Worm (Caenorhabditis elegans) whole organism, L1 larva: ENCODE data around the gene pqn-16.
A peak's percentile ranks its signal among the peaks of the same experiment; 100 is the strongest.

Experiments used
- C16A3.4 ChIP-seq: fragments of 150-350 bp; optimal IDR thresholded peaks from 2 replicates; lab custom pipeline; 2014; ENCODE audit warnings: missing biosample characterization, missing genetic modification characterization
- aha-1 ChIP-seq: fragments of 150-350 bp; optimal IDR thresholded peaks from 2 replicates; lab custom pipeline; 2014; ENCODE audit warnings: missing biosample characterization, missing genetic modification characterization
- alr-1 ChIP-seq: fragments of 200-800 bp; sonication (Bioruptor generic); optimal IDR thresholded peaks from 2 replicates; lab custom pipeline; 2018; ENCODE audit warnings: borderline replicate concordance, mild to moderate bottlenecking, missing genetic modification characterization, missing compliant biosample characterization
- ama-1 ChIP-seq: fragments of 150-350 bp; optimal IDR thresholded peaks from 2 replicates; lab custom pipeline; 2014
- blmp-1 ChIP-seq: fragments of 150-350 bp; optimal IDR thresholded peaks from 2 replicates; lab custom pipeline; 2014; ENCODE audit warnings: missing biosample characterization, missing genetic modification characterization
- ceh-63 ChIP-seq: fragments of 200-800 bp; sonication (Bioruptor generic); optimal IDR thresholded peaks from 2 replicates; lab custom pipeline; 2018; ENCODE audit warnings: mild to moderate bottlenecking, missing genetic modification characterization, missing compliant biosample characterization
- ceh-8 ChIP-seq: fragments of 200-800 bp; sonication (Bioruptor generic); optimal IDR thresholded peaks from 2 replicates; lab custom pipeline; 2018; ENCODE audit warnings: mild to moderate bottlenecking, missing genetic modification characterization, moderate library complexity, missing compliant biosample characterization
- ceh-82 ChIP-seq, 3 experiments: fragments of 150-350 bp in 1 of 3; sonication (generic microtip) in 2 of 3; optimal IDR thresholded peaks; 2 replicates each; lab custom pipeline; 2014 to 2017; ENCODE audit warnings: missing biosample characterization in 3 of 3, missing genetic modification characterization in 3 of 3
- ceh-90 ChIP-seq: sonication (generic microtip); optimal IDR thresholded peaks from 2 replicates; lab custom pipeline; 2016; ENCODE audit warnings: missing genetic modification characterization, missing compliant biosample characterization
- ces-1 ChIP-seq: fragments of 150-350 bp; optimal IDR thresholded peaks from 2 replicates; lab custom pipeline; 2014; ENCODE audit warnings: missing biosample characterization, missing genetic modification reagents, missing genetic modification characterization
- dpl-1 ChIP-seq, 3 experiments: fragments of 150-350 bp in 2 of 3; sonication (generic microtip) in 1 of 3; optimal IDR thresholded peaks; 2 replicates each; lab custom pipeline; 2014 to 2017; ENCODE audit warnings: missing biosample characterization in 3 of 3, missing genetic modification characterization in 3 of 3, missing genetic modification reagents in 3 of 3
- dsc-1 ChIP-seq: sonication (generic microtip); optimal IDR thresholded peaks from 2 replicates; lab custom pipeline; 2016; ENCODE audit warnings: mild to moderate bottlenecking, missing genetic modification characterization, missing compliant biosample characterization
- efl-1 ChIP-seq, 4 experiments: fragments of 150-350 bp; optimal IDR thresholded peaks in 3 of 4; peaks in 1 of 4; 1 replicate in 1 of 4; 2 replicates in 3 of 4; lab custom pipeline; 2014; ENCODE audit warnings: missing biosample characterization in 2 of 4, missing genetic modification characterization in 2 of 4, missing genetic modification reagents in 2 of 4
- egl-27 ChIP-seq, 2 experiments: fragments of 150-350 bp in 1 of 2; sonication (generic microtip); optimal IDR thresholded peaks; 3 replicates each; lab custom pipeline; 2017 to 2018; ENCODE audit warnings: missing biosample characterization in 2 of 2, missing genetic modification characterization in 2 of 2, missing genetic modification reagents in 2 of 2
- elt-3 ChIP-seq, 6 experiments: fragments of 150-350 bp in 1 of 6; sonication (generic microtip); optimal IDR thresholded peaks; 2 replicates each; lab custom pipeline; 2017 to 2018; ENCODE audit warnings: missing biosample characterization in 6 of 6, missing genetic modification characterization in 6 of 6, inconsistent platforms in 1 of 6
- fkh-8 ChIP-seq: sonication (generic microtip); optimal IDR thresholded peaks from 2 replicates; lab custom pipeline; 2016; ENCODE audit warnings: mild to moderate bottlenecking, missing genetic modification characterization, missing compliant biosample characterization
- fos-1 ChIP-seq: fragments of 150-350 bp; optimal IDR thresholded peaks from 2 replicates; lab custom pipeline; 2014; ENCODE audit warnings: missing biosample characterization, missing genetic modification characterization
- hpl-2 ChIP-seq: fragments of 150-350 bp; optimal IDR thresholded peaks from 2 replicates; lab custom pipeline; 2014; ENCODE audit warnings: missing biosample characterization, missing genetic modification reagents, missing genetic modification characterization
- lin-13 ChIP-seq: fragments of 150-350 bp; optimal IDR thresholded peaks from 2 replicates; lab custom pipeline; 2014; ENCODE audit warnings: missing biosample characterization, missing genetic modification reagents, missing genetic modification characterization
- lin-14 ChIP-seq: fragments of 200-800 bp; sonication (Bioruptor generic); optimal IDR thresholded peaks from 2 replicates; lab custom pipeline; 2018; ENCODE audit warnings: mild to moderate bottlenecking, missing genetic modification characterization, moderate library complexity, missing compliant biosample characterization
- lin-15B ChIP-seq: fragments of 150-350 bp; sonication (generic microtip); optimal IDR thresholded peaks from 3 replicates; lab custom pipeline; 2014; ENCODE audit warnings: missing biosample characterization, missing genetic modification characterization
- lin-35 ChIP-seq, 2 experiments: fragments of 150-350 bp; optimal IDR thresholded peaks; 2 replicates each; lab custom pipeline; 2014; ENCODE audit warnings: missing biosample characterization in 2 of 2, missing genetic modification characterization in 2 of 2, missing genetic modification reagents in 2 of 2
- lin-39 ChIP-seq: fragments of 150-350 bp; optimal IDR thresholded peaks from 2 replicates; lab custom pipeline; 2014; ENCODE audit warnings: missing biosample characterization, missing genetic modification reagents, missing genetic modification characterization
- lir-3 ChIP-seq: sonication (generic microtip); optimal IDR thresholded peaks from 2 replicates; lab custom pipeline; 2016; ENCODE audit warnings: mild to moderate bottlenecking, missing genetic modification characterization, moderate library complexity, missing compliant biosample characterization; ENCODE audit not compliant: poor library complexity
- lsy-2 ChIP-seq, 2 experiments: fragments of 150-350 bp; optimal IDR thresholded peaks; 2 replicates each; lab custom pipeline; 2014; ENCODE audit warnings: missing biosample characterization in 2 of 2, missing genetic modification characterization in 2 of 2
- mdl-1 ChIP-seq, 2 experiments: fragments of 150-350 bp; optimal IDR thresholded peaks; 2 replicates each; lab custom pipeline; 2014 to 2017; ENCODE audit warnings: missing biosample characterization in 2 of 2, missing genetic modification characterization in 2 of 2, inconsistent platforms in 1 of 2
- mep-1 ChIP-seq: fragments of 150-350 bp; optimal IDR thresholded peaks from 2 replicates; lab custom pipeline; 2014; ENCODE audit warnings: missing biosample characterization, missing genetic modification characterization
- nhr-20 ChIP-seq: sonication (generic microtip); optimal IDR thresholded peaks from 2 replicates; lab custom pipeline; 2016; ENCODE audit warnings: mild to moderate bottlenecking, missing genetic modification characterization, missing compliant biosample characterization
- nhr-28 ChIP-seq: fragments of 150-350 bp; optimal IDR thresholded peaks from 2 replicates; lab custom pipeline; 2014; ENCODE audit warnings: missing biosample characterization, missing genetic modification characterization
- nhr-47 ChIP-seq: sonication (generic microtip); optimal IDR thresholded peaks from 2 replicates; lab custom pipeline; 2016; ENCODE audit warnings: mild to moderate bottlenecking, missing genetic modification characterization, moderate library complexity, missing compliant biosample characterization
- nhr-71 ChIP-seq: sonication (generic microtip); optimal IDR thresholded peaks from 2 replicates; lab custom pipeline; 2016; ENCODE audit warnings: mild to moderate bottlenecking, missing genetic modification characterization, moderate library complexity, missing compliant biosample characterization
- nhr-84 ChIP-seq: sonication (generic microtip); optimal IDR thresholded peaks from 2 replicates; lab custom pipeline; 2017; ENCODE audit warnings: missing biosample characterization, missing genetic modification characterization
- nhr-85 ChIP-seq: sonication (generic microtip); peaks from one replicate; lab custom pipeline; 2016; ENCODE audit warnings: missing genetic modification characterization, inconsistent platforms, missing compliant biosample characterization
- pax-3 ChIP-seq: fragments of 200-800 bp; sonication (Bioruptor generic); optimal IDR thresholded peaks from 2 replicates; lab custom pipeline; 2018; ENCODE audit warnings: mild to moderate bottlenecking, missing genetic modification characterization, moderate library complexity, missing compliant biosample characterization
- pqm-1 ChIP-seq: sonication (generic microtip); optimal IDR thresholded peaks from 3 replicates; lab custom pipeline; 2017; ENCODE audit warnings: missing biosample characterization, missing genetic modification characterization
- rnt-1 ChIP-seq: sonication (generic microtip); optimal IDR thresholded peaks from 2 replicates; lab custom pipeline; 2016; ENCODE audit warnings: mild to moderate bottlenecking, missing genetic modification characterization, moderate library complexity, missing compliant biosample characterization
- skn-1 ChIP-seq: fragments of 150-350 bp; optimal IDR thresholded peaks from 2 replicates; lab custom pipeline; 2014; ENCODE audit warnings: missing biosample characterization, missing genetic modification characterization
- snpc-4 ChIP-seq: fragments of 150-350 bp; optimal IDR thresholded peaks from 2 replicates; lab custom pipeline; 2014; ENCODE audit warnings: missing biosample characterization, missing genetic modification characterization
- snu-23 ChIP-seq: sonication (generic microtip); optimal IDR thresholded peaks from 2 replicates; lab custom pipeline; 2016; ENCODE audit warnings: missing genetic modification characterization, missing compliant biosample characterization
- sup-37 ChIP-seq: fragments of 200-800 bp; sonication (Bioruptor generic); optimal IDR thresholded peaks from 2 replicates; lab custom pipeline; 2018; ENCODE audit warnings: mild to moderate bottlenecking, missing genetic modification characterization, missing compliant biosample characterization
- swsn-7 ChIP-seq: sonication (generic microtip); optimal IDR thresholded peaks from 2 replicates; lab custom pipeline; 2016; ENCODE audit warnings: missing genetic modification characterization, missing compliant biosample characterization
- tbx-2 ChIP-seq: sonication (generic microtip); optimal IDR thresholded peaks from 2 replicates; lab custom pipeline; 2016; ENCODE audit warnings: missing genetic modification characterization, missing compliant biosample characterization
- unc-30 ChIP-seq: sonication (generic microtip); optimal IDR thresholded peaks from 2 replicates; lab custom pipeline; 2017; ENCODE audit warnings: missing biosample characterization, missing genetic modification characterization
- vab-15 ChIP-seq: sonication (generic microtip); optimal IDR thresholded peaks from 2 replicates; lab custom pipeline; 2017; ENCODE audit warnings: missing genotype, mild to moderate bottlenecking, missing genetic modification characterization, missing compliant biosample characterization
- xbp-1 ChIP-seq: sonication (generic microtip); optimal IDR thresholded peaks from 2 replicates; lab custom pipeline; 2016; ENCODE audit warnings: missing genetic modification characterization, missing compliant biosample characterization
- zag-1 ChIP-seq: fragments of 150-350 bp; optimal IDR thresholded peaks from 2 replicates; lab custom pipeline; 2014; ENCODE audit warnings: missing biosample characterization, missing genetic modification characterization

pqn-16 gene

DNA sequence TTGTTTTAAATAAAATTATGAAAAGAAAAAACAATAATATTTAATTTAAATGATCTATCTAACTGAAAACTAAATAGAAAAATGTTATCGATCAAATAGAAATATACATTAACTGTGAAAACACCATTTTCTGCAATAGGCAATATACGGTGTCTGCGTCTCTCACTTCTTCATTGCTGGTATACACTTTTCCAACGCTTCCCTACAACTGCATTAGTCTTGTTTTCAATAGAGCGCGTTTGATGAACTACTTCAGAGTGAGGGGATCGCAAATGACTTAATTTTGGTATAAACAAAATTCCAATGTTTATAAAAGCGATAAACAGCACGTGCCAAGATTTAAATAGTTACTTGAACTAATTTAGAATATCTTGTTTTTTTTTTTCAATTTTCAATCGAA is 38.6 kb downstream of the pqn-16 start:
- TF ChIP-seq unc-30 (tag; lab: Kevin White, UChicago): no peak
- TF ChIP-seq snpc-4 (tag; lab: Kevin White, UChicago): peak; percentile 63
- TF ChIP-seq elt-3 (tag; optimal IDR thresholded peaks at IDR 0.05; lab: Kevin White, UChicago): peak in 1 of 6 experiments; percentile 48
- TF ChIP-seq mdl-1 (tag; optimal IDR thresholded peaks at IDR 0.05; lab: Kevin White, UChicago): peak in 1 of 2 experiments; percentile 60
- TF ChIP-seq nhr-85 (tag; lab: Kevin White, UChicago): peak; percentile 23
- TF ChIP-seq egl-27 (tag; optimal IDR thresholded peaks at IDR 0.05; lab: Kevin White, UChicago): no peak
- peak; percentile 59 for TF ChIP-seq nhr-71 (tag; lab: Kevin White, UChicago)
- no peak for TF ChIP-seq ceh-63 (GFP tag; lab: Kevin White, UChicago)
- TF ChIP-seq skn-1 (tag; lab: Kevin White, UChicago): peak; percentile 47
- peak; percentile 44 for TF ChIP-seq lin-13 (GFP tag; lab: Kevin White, UChicago)
- peak; percentile 36 for TF ChIP-seq rnt-1
- TF ChIP-seq aha-1: no peak
- peak; percentile 41 for TF ChIP-seq swsn-7
- no peak for TF ChIP-seq nhr-28 (tag; lab: Kevin White, UChicago)
- peak; percentile 9 for TF ChIP-seq vab-15 (tag; lab: Kevin White, UChicago)
- peak; percentile 28 for TF ChIP-seq lir-3 (tag; lab: Kevin White, UChicago)
- no peak for TF ChIP-seq fkh-8 (tag; lab: Kevin White, UChicago)
- peak in 2 of 3 experiments; percentile 18 to 72 for TF ChIP-seq ceh-82 (tag; optimal IDR thresholded peaks at IDR 0.05; lab: Kevin White, UChicago)
- TF ChIP-seq ceh-90 (tag; lab: Kevin White, UChicago): no peak
- no peak for TF ChIP-seq dsc-1 (tag; lab: Kevin White, UChicago)
- peak; percentile 66 to 84 for TF ChIP-seq lin-35 (GFP tag; optimal IDR thresholded peaks at IDR 0.05; lab: Kevin White, UChicago)
- TF ChIP-seq pqm-1 (tag; lab: Kevin White, UChicago): no peak
- peak; percentile 68 for TF ChIP-seq lin-15B (tag; lab: Kevin White, UChicago)
- peak; percentile 23 for TF ChIP-seq xbp-1 (tag; lab: Kevin White, UChicago)
- no peak for TF ChIP-seq ama-1
- peak; percentile 38 for TF ChIP-seq nhr-47 (tag; lab: Kevin White, UChicago)
- TF ChIP-seq ceh-8: no peak
- peak; percentile 4 for TF ChIP-seq fos-1 (tag; lab: Kevin White, UChicago)
- peak; percentile 73 for TF ChIP-seq snu-23 (GFP tag; lab: Kevin White, UChicago)
- no peak for TF ChIP-seq ces-1
- TF ChIP-seq mep-1 (tag; lab: Kevin White, UChicago): peak; percentile 91
- TF ChIP-seq zag-1 (tag; lab: Kevin White, UChicago): no peak
- peak; percentile 70 for TF ChIP-seq blmp-1 (tag; lab: Kevin White, UChicago)
- no peak for TF ChIP-seq hpl-2 (GFP tag; lab: Kevin White, UChicago)
- TF ChIP-seq tbx-2 (tag; lab: Kevin White, UChicago): peak; percentile 5
- TF ChIP-seq nhr-20 (tag; lab: Kevin White, UChicago): peak; percentile 65
- no peak for TF ChIP-seq nhr-84 (tag; lab: Kevin White, UChicago)
- peak; percentile 65 to 66 for TF ChIP-seq efl-1 (optimal IDR thresholded peaks at IDR 0.05; lab: Kevin White, UChicago)
- peak; percentile 56 to 64 for TF ChIP-seq efl-1 (GFP tag; optimal IDR thresholded peaks at IDR 0.05 in 1 of 2; lab: Kevin White, UChicago)
- no peak for TF ChIP-seq alr-1 (tag; lab: Kevin White, UChicago)
- peak; percentile 36 to 75 (median 41) for TF ChIP-seq dpl-1 (GFP tag; optimal IDR thresholded peaks at IDR 0.05; lab: Kevin White, UChicago)
- no peak for TF ChIP-seq sup-37 (GFP tag; lab: Kevin White, UChicago)
- peak; percentile 48 to 84 for TF ChIP-seq lsy-2 (tag; optimal IDR thresholded peaks at IDR 0.05; lab: Kevin White, UChicago)
- TF ChIP-seq lin-14 (GFP tag; lab: Kevin White, UChicago): peak; percentile 90
- peak; percentile 73 for TF ChIP-seq C16A3.4 (tag; lab: Kevin White, UChicago)
- TF ChIP-seq lin-39: no peak
- TF ChIP-seq pax-3 (tag; lab: Kevin White, UChicago): no peak
- TF ChIP-seq, all 84 proteins: peak for 27
